Fruit fly (Drosophila melanogaster): ENCODE measurements around the gene tgy.
A peak's percentile ranks its signal among the peaks of the same experiment; 100 is the strongest.

The tgy gene

DNA sequence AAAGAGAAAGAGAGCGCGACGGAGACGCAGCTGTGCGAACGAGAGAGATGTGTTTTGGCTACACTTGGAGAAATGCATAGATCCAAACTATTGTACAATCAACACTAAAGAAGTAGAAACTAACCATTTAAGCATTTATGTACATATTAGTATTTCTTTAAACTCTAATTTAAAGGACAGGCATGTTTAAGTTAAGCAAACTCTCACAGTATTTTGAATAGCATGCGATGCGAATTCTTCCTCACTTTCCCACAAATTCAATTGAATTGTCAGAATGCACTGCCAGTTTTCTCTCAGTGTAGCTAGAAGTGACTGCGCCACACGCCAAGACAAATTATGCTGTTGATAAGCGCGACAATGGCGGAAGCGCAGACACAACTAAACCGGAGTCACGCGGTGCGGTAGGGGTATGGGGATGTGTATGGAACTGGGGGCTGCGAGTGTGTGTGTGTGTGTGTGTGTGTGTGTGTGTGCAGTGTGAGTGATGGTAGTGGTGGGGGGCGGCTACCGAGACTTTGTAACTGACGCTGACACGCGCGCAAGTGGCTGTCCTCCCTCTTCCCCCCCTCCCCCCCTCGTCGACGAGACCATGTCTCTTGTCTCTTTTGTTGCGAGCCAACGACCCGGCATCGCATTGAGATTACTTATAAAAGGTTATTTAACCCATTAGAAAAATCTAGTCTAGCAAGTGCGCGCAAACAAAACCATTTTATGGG is 20.1 kb downstream of the tgy start (continued):
- TF ChIP-seq bab2 (GFP tag; optimal IDR thresholded peaks at IDR 0.05): peak; percentile 25
- peak; percentile 35 for TF ChIP-seq CG18262 (tag; optimal IDR thresholded peaks at IDR 0.05)
- TF ChIP-seq Atf6 (GFP tag; IDR thresholded peaks at IDR 0.05): no peak
- peak; percentile 62 for TF ChIP-seq phol (tag; optimal IDR thresholded peaks at IDR 0.05)
- peak; percentile 28 for TF ChIP-seq slou (GFP tag; optimal IDR thresholded peaks at IDR 0.05)
- peak; percentile 38 for TF ChIP-seq CG17359 (tag; optimal IDR thresholded peaks at IDR 0.05)
- peak; percentile 40 for TF ChIP-seq CG10979 (tag; optimal IDR thresholded peaks at IDR 0.05)
- peak in 1 of 2 experiments; percentile 49 for TF ChIP-seq Eip74EF (GFP tag; optimal IDR thresholded peaks at IDR 0.05)
- peak; percentile 22 for TF ChIP-seq CG6854 (GFP tag; optimal IDR thresholded peaks at IDR 0.05)
- no peak for TF ChIP-seq Mad (GFP tag; optimal IDR thresholded peaks at IDR 0.05)
- TF ChIP-seq CG15514 (GFP tag; optimal IDR thresholded peaks at IDR 0.05): peak; percentile 9
- TF ChIP-seq esg (GFP tag; conservative IDR thresholded peaks at IDR 0.05): peak; percentile 52
- 0 out of 2 replicates have a peak, but pooled peaks have one; percentile 17 for TF ChIP-seq Drgx (GFP tag; IDR thresholded peaks at IDR 0.05)
- TF ChIP-seq en (GFP tag; optimal IDR thresholded peaks at IDR 0.05): no peak
- TF ChIP-seq CG2678 (tag; optimal IDR thresholded peaks at IDR 0.05): peak; percentile 68
- TF ChIP-seq CG9437 (GFP tag; optimal IDR thresholded peaks at IDR 0.05): peak; percentile 38
- no peak for TF ChIP-seq vnd (GFP tag; IDR thresholded peaks at IDR 0.05; ENCODE audit: partially characterized antibody)
- no peak for TF ChIP-seq kni (GFP tag; optimal IDR thresholded peaks at IDR 0.05)
- TF ChIP-seq Doc2 (GFP tag; IDR thresholded peaks at IDR 0.05): no peak
- peak; percentile 69 for TF ChIP-seq nmo (GFP tag; optimal IDR thresholded peaks at IDR 0.05)
- TF ChIP-seq CG16815 (GFP tag; optimal IDR thresholded peaks at IDR 0.05): peak; percentile 11
- peak; percentile 56 for TF ChIP-seq bcd (GFP tag; optimal IDR thresholded peaks at IDR 0.05)
- TF ChIP-seq lab (GFP tag; optimal IDR thresholded peaks at IDR 0.05): peak; percentile 42
- no peak for TF ChIP-seq CG8089 (GFP tag; optimal IDR thresholded peaks at IDR 0.05)
- TF ChIP-seq D19B (GFP tag; optimal IDR thresholded peaks at IDR 0.05): peak; percentile 8
- TF ChIP-seq jumu (GFP tag; optimal IDR thresholded peaks at IDR 0.05): no peak
- peak; percentile 33 for TF ChIP-seq CG3281 (GFP tag; optimal IDR thresholded peaks at IDR 0.05)
- TF ChIP-seq CG10274 (GFP tag; optimal IDR thresholded peaks at IDR 0.05): peak; percentile 10
- TF ChIP-seq CG9817 (tag; optimal IDR thresholded peaks at IDR 0.05): peak; percentile 37
- peak; percentile 10 for TF ChIP-seq ewg (GFP tag; optimal IDR thresholded peaks at IDR 0.05)
- TF ChIP-seq CG31441 (GFP tag; IDR thresholded peaks at IDR 0.05): peak; percentile 39; the same call in 1 of the 2 replicates
- peak; percentile 15 for TF ChIP-seq CG18476 (GFP tag; optimal IDR thresholded peaks at IDR 0.05)
- no peak for TF ChIP-seq CG31224 (GFP tag; IDR thresholded peaks at IDR 0.05)
- TF ChIP-seq cad (GFP tag; optimal IDR thresholded peaks at IDR 0.05): no peak
- TF ChIP-seq Hsf (GFP tag; optimal IDR thresholded peaks at IDR 0.05): peak; percentile 23
- TF ChIP-seq tin (GFP tag; optimal IDR thresholded peaks at IDR 0.05): peak; percentile 30
- peak; percentile 51 for TF ChIP-seq Hmr (GFP tag; optimal IDR thresholded peaks at IDR 0.05)
- peak; percentile 48 for TF ChIP-seq Ptx1 (GFP tag; IDR thresholded peaks at IDR 0.05)
- peak; percentile 19 for TF ChIP-seq CG8388 (GFP tag; optimal IDR thresholded peaks at IDR 0.05)
- TF ChIP-seq Nf-YB (GFP tag; optimal IDR thresholded peaks at IDR 0.05): no peak
- TF ChIP-seq CG12155 (GFP tag; optimal IDR thresholded peaks at IDR 0.05): no peak
- TF ChIP-seq CG12659 (GFP tag; optimal IDR thresholded peaks at IDR 0.05): peak; percentile 29
- TF ChIP-seq CG6813 (GFP tag; optimal IDR thresholded peaks at IDR 0.05): peak; percentile 26
- no peak for TF ChIP-seq Hmx (GFP tag; optimal IDR thresholded peaks at IDR 0.05)
- peak; percentile 7 for TF ChIP-seq CG16863 (GFP tag; optimal IDR thresholded peaks at IDR 0.05)
- no peak for TF ChIP-seq HmgD (GFP tag; optimal IDR thresholded peaks at IDR 0.05)
- TF ChIP-seq gem (tag; optimal IDR thresholded peaks at IDR 0.05): peak; percentile 67
- TF ChIP-seq CG8290 (GFP tag; optimal IDR thresholded peaks at IDR 0.05): no peak
- peak in 1 of 2 experiments; percentile 24 for TF ChIP-seq CG8290 (tag; optimal IDR thresholded peaks at IDR 0.05)
